Worm (Caenorhabditis elegans) whole organism, mixed stage, embryonic: Measurements from ENCODE around the gene C17E7.12.

Source experiments
- elt-1 ChIP-seq: sonication (generic microtip); optimal IDR thresholded peaks from 2 replicates; lab custom pipeline; 2017; ENCODE audit warnings: missing genetic modification characterization, mild to moderate bottlenecking, missing compliant biosample characterization, antibody characterized with exemption, moderate library complexity, borderline replicate concordance; ENCODE audit not compliant: insufficient read depth
- mep-1 ChIP-seq: fragments of 150-350 bp; optimal IDR thresholded peaks from 2 replicates; lab custom pipeline; 2017; ENCODE audit warnings: missing biosample characterization, missing genetic modification reagents, missing genetic modification characterization, inconsistent platforms
- unc-39 ChIP-seq: fragments of 150-350 bp; optimal IDR thresholded peaks from 2 replicates; lab custom pipeline; 2014; ENCODE audit warnings: missing biosample characterization, missing genetic modification characterization

DNA sequence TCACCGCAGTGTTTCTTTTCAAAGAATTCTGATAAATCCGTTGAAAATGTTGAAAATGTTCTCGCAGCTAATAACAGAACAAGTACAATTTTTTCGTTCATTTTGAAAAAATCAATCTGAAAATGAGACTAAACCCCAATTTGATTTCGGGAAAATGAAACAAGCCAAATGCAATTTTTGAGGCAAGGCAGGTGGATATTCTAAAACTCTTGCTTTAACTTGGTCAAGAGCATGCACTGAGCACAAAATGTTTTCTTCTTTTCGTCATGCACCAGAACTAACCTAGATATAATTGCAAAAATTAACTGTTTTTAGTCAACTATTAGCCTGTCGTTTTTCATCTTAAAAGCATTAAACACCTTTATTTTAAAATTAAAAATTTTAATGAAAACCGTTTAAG lies 8.3 kb upstream of the C17E7.12 start, which contains the start of gene irld-22:
- no peak for TF ChIP-seq unc-39 (tag; lab: Kevin White, UChicago)
- no peak for TF ChIP-seq mep-1 (tag; lab: Kevin White, UChicago)
- no peak for TF ChIP-seq elt-1 (tag; lab: Kevin White, UChicago)
